Fruit fly (Drosophila melanogaster) whole organism, embryonic: Measurements from ENCODE around the gene bwa.

Experiments
- Atf3 ChIP-seq: fragments of 200-800 bp; sonication (Bioruptor generic); optimal IDR thresholded peaks from 3 replicates; lab custom pipeline; 2016; ENCODE audit warnings: missing biosample characterization, missing genetic modification characterization
- Awh ChIP-seq: fragments of 200-800 bp; sonication (Bioruptor generic); IDR thresholded peaks from 2 replicates; pipeline ENCODE4, ENCODE4 v1.3.6; 2022; ENCODE audit warnings: missing biosample characterization, missing genetic modification characterization
- BtbVII ChIP-seq: fragments of 200-800 bp; sonication (Bioruptor generic); optimal IDR thresholded peaks from 3 replicates; lab custom pipeline; 2017; ENCODE audit warnings: missing biosample characterization, mild to moderate bottlenecking, missing genetic modification characterization
- CG11093 ChIP-seq: fragments of 200-800 bp; sonication (Bioruptor generic); IDR thresholded peaks from 3 replicates; pipeline ENCODE4 v1.3.6; 2022; ENCODE audit warnings: missing biosample characterization, missing genetic modification characterization
- CG11247 ChIP-seq: fragments of 200-800 bp; sonication (Bioruptor generic); IDR thresholded peaks from 2 replicates; pipeline ENCODE4 v1.3.6; 2022; ENCODE audit warnings: missing biosample characterization, missing genetic modification characterization
- CG11504 ChIP-seq: fragments of 200-800 bp; sonication (Bioruptor generic); optimal IDR thresholded peaks from 3 replicates; lab custom pipeline; 2019; ENCODE audit warnings: missing biosample characterization, mild to moderate bottlenecking, missing genetic modification characterization, moderate library complexity
- CG12769 ChIP-seq: fragments of 200-800 bp; sonication (Bioruptor generic); optimal IDR thresholded peaks from 2 replicates; lab custom pipeline; 2019; ENCODE audit warnings: missing biosample characterization, mild to moderate bottlenecking, missing genetic modification characterization, moderate library complexity
- CG13296 ChIP-seq: fragments of 200-800 bp; sonication (Bioruptor generic); optimal IDR thresholded peaks from 3 replicates; lab custom pipeline; 2018; ENCODE audit warnings: missing biosample characterization, mild to moderate bottlenecking, missing genetic modification characterization
- CG17829 ChIP-seq: fragments of 200-800 bp; optimal IDR thresholded peaks from 2 replicates; lab custom pipeline; 2019; ENCODE audit warnings: missing biosample characterization, mild to moderate bottlenecking, missing genetic modification characterization, moderate library complexity
- CG2202 ChIP-seq: fragments of 200-800 bp; sonication (Bioruptor generic); optimal IDR thresholded peaks from 2 replicates; lab custom pipeline; 2018; ENCODE audit warnings: missing biosample characterization, mild to moderate bottlenecking, missing genetic modification characterization
- CG2678 ChIP-seq: fragments of 200-800 bp; sonication (Bioruptor generic); optimal IDR thresholded peaks from 3 replicates; lab custom pipeline; 2019; ENCODE audit warnings: missing biosample characterization, mild to moderate bottlenecking, missing genetic modification characterization, moderate library complexity
- CG30020 ChIP-seq: fragments of 200-800 bp; optimal IDR thresholded peaks from 2 replicates; lab custom pipeline; 2019; ENCODE audit warnings: missing biosample characterization, mild to moderate bottlenecking, missing genetic modification characterization, moderate library complexity
- CG31441 ChIP-seq: fragments of 200-800 bp; sonication (Bioruptor generic); IDR thresholded peaks from 2 replicates; pipeline ENCODE4 v1.3.6; 2022; ENCODE audit warnings: missing biosample characterization, missing genetic modification characterization
- CG34224 ChIP-seq: fragments of 200-800 bp; sonication (Bioruptor generic); IDR thresholded peaks from 3 replicates; pipeline ENCODE4 v1.3.6; 2022; ENCODE audit warnings: missing biosample characterization, missing genetic modification characterization; ENCODE audit not compliant: partially characterized antibody
- CG4404 ChIP-seq: fragments of 200-800 bp; sonication (Bioruptor generic); IDR thresholded peaks from 2 replicates; pipeline ENCODE4 v1.3.6; 2022; ENCODE audit warnings: missing biosample characterization, missing genetic modification characterization
- CG4617 ChIP-seq: fragments of 200-800 bp; sonication (Bioruptor generic); optimal IDR thresholded peaks from 3 replicates; lab custom pipeline; 2016; ENCODE audit warnings: missing biosample characterization, missing genetic modification characterization, borderline replicate concordance
- CG6254 ChIP-seq: fragments of 200-800 bp; sonication (Bioruptor generic); optimal IDR thresholded peaks from 3 replicates; lab custom pipeline; 2017; ENCODE audit warnings: mild to moderate bottlenecking, missing biosample characterization, missing genetic modification reagents, missing genetic modification characterization
- CG6813 ChIP-seq: fragments of 200-800 bp; sonication (Bioruptor generic); optimal IDR thresholded peaks from 2 replicates; lab custom pipeline; 2017; ENCODE audit warnings: missing biosample characterization, missing genetic modification characterization, mild to moderate bottlenecking, moderate library complexity, missing genetic modification reagents
- CG7372 ChIP-seq: fragments of 200-800 bp; sonication (Bioruptor generic); IDR thresholded peaks from 2 replicates; pipeline ENCODE4 v1.3.6; 2022; ENCODE audit warnings: missing biosample characterization, missing genetic modification characterization
- CG8388 ChIP-seq: fragments of 200-800 bp; sonication (Bioruptor generic); optimal IDR thresholded peaks from 2 replicates; lab custom pipeline; 2019; ENCODE audit warnings: missing biosample characterization, mild to moderate bottlenecking, missing genetic modification characterization, moderate library complexity
- CG9817 ChIP-seq: fragments of 200-800 bp; sonication (Bioruptor generic); optimal IDR thresholded peaks from 2 replicates; lab custom pipeline; 2018; ENCODE audit warnings: missing biosample characterization, mild to moderate bottlenecking, missing genetic modification characterization, moderate library complexity
- Dek ChIP-seq: fragments of 200-800 bp; sonication (Bioruptor generic); optimal IDR thresholded peaks from 3 replicates; lab custom pipeline; 2019; ENCODE audit warnings: missing biosample characterization, mild to moderate bottlenecking, missing genetic modification characterization, moderate library complexity
- Ets65A ChIP-seq: fragments of 200-800 bp; sonication (Bioruptor generic); peaks from one replicate; lab custom pipeline; 2016; ENCODE audit warnings: missing biosample characterization, missing genetic modification characterization
- Ets97D ChIP-seq: fragments of 200-800 bp; sonication (Bioruptor generic); optimal IDR thresholded peaks from 3 replicates; lab custom pipeline; 2016; ENCODE audit warnings: missing biosample characterization, missing genetic modification characterization
- Fer1 ChIP-seq: fragments of 200-800 bp; sonication (Bioruptor generic); optimal IDR thresholded peaks from 2 replicates; lab custom pipeline; 2017; ENCODE audit warnings: missing biosample characterization, mild to moderate bottlenecking, missing genetic modification characterization
- Gsc ChIP-seq: fragments of 200-800 bp; sonication (Bioruptor generic); IDR thresholded peaks from 2 replicates; pipeline ENCODE4 v1.3.6; 2022; ENCODE audit warnings: missing biosample characterization, missing genetic modification characterization
- HLH3B ChIP-seq: fragments of 200-800 bp; sonication (Bioruptor generic); IDR thresholded peaks from 2 replicates; pipeline ENCODE4 v1.3.6; 2022; ENCODE audit warnings: missing biosample characterization, missing genetic modification characterization
- Hey ChIP-seq: fragments of 200-800 bp; sonication (Bioruptor generic); optimal IDR thresholded peaks from 3 replicates; lab custom pipeline; 2018; ENCODE audit warnings: missing biosample characterization, mild to moderate bottlenecking, missing genetic modification characterization
- HmgZ ChIP-seq: fragments of 200-800 bp; sonication (Bioruptor generic); optimal IDR thresholded peaks from 2 replicates; lab custom pipeline; 2018; ENCODE audit warnings: missing biosample characterization, mild to moderate bottlenecking, missing genetic modification characterization
- Hr51 ChIP-seq, 2 experiments: fragments of 200-800 bp; sonication (Bioruptor generic); optimal IDR thresholded peaks; 2 replicates in 1 of 2; 3 replicates in 1 of 2; lab custom pipeline; 2016 to 2018; ENCODE audit warnings: missing biosample characterization in 2 of 2, missing genetic modification characterization in 2 of 2, mild to moderate bottlenecking in 1 of 2, moderate library complexity in 1 of 2
- Med ChIP-seq: fragments of 200-800 bp; sonication (Bioruptor generic); peaks from one replicate; lab custom pipeline; 2016; ENCODE audit warnings: missing biosample characterization, missing genetic modification characterization, mild to moderate bottlenecking, inconsistent platforms, moderate library complexity
- PHDP ChIP-seq: fragments of 200-800 bp; sonication (Bioruptor generic); optimal IDR thresholded peaks from 3 replicates; lab custom pipeline; 2018; ENCODE audit warnings: missing biosample characterization, mild to moderate bottlenecking, missing genetic modification characterization, moderate library complexity
- Usf ChIP-seq: fragments of 200-800 bp; sonication (Bioruptor generic); optimal IDR thresholded peaks from 2 replicates; lab custom pipeline; 2017; ENCODE audit warnings: missing genotype, missing biosample characterization, missing genetic modification characterization
- Xbp1 ChIP-seq: fragments of 200-800 bp; sonication (Bioruptor generic); optimal IDR thresholded peaks from 3 replicates; lab custom pipeline; 2016; ENCODE audit warnings: missing biosample characterization, mild to moderate bottlenecking, missing genetic modification characterization
- ac ChIP-seq: fragments of 200-800 bp; sonication (Bioruptor generic); optimal IDR thresholded peaks from 3 replicates; lab custom pipeline; 2017; ENCODE audit warnings: missing biosample characterization, mild to moderate bottlenecking, missing genetic modification characterization
- chm ChIP-seq: fragments of 200-800 bp; sonication (Bioruptor generic); IDR thresholded peaks from 2 replicates; pipeline ENCODE4 v1.3.6; 2022; ENCODE audit warnings: missing biosample characterization, missing genetic modification characterization
- crp ChIP-seq, 2 experiments: fragments of 200-800 bp; sonication (Bioruptor generic); optimal IDR thresholded peaks; 2 replicates in 1 of 2; 3 replicates in 1 of 2; lab custom pipeline; 2017; ENCODE audit warnings: missing biosample characterization in 2 of 2, missing genetic modification characterization in 2 of 2, mild to moderate bottlenecking in 1 of 2, moderate library complexity in 1 of 2
- hbn ChIP-seq: fragments of 200-800 bp; sonication (Bioruptor generic); IDR thresholded peaks from 2 replicates; pipeline ENCODE4 v1.3.6; 2022; ENCODE audit warnings: missing biosample characterization, missing genetic modification characterization; ENCODE audit not compliant: partially characterized antibody
- ind ChIP-seq: fragments of 200-800 bp; sonication (Bioruptor generic); optimal IDR thresholded peaks from 3 replicates; lab custom pipeline; 2016; ENCODE audit warnings: missing biosample characterization, missing genetic modification characterization
- klu ChIP-seq: fragments of 200-800 bp; sonication (Bioruptor generic); IDR thresholded peaks from 2 replicates; pipeline ENCODE4 v1.3.6; 2022; ENCODE audit warnings: missing biosample characterization, missing genetic modification characterization
- knrl ChIP-seq: fragments of 200-800 bp; sonication (Bioruptor generic); IDR thresholded peaks from 3 replicates; pipeline ENCODE4 v1.3.6; 2022; ENCODE audit warnings: missing biosample characterization, missing genetic modification characterization; ENCODE audit not compliant: partially characterized antibody
- lilli ChIP-seq: fragments of 200-800 bp; sonication (Bioruptor generic); optimal IDR thresholded peaks from 3 replicates; lab custom pipeline; 2016; ENCODE audit warnings: missing biosample characterization, missing genetic modification characterization
- lmd ChIP-seq: fragments of 200-800 bp; sonication (Bioruptor generic); IDR thresholded peaks from 2 replicates; pipeline ENCODE4 v1.3.6; 2022; ENCODE audit warnings: missing biosample characterization, missing genetic modification characterization
- onecut ChIP-seq: fragments of 200-800 bp; sonication (Bioruptor generic); IDR thresholded peaks from 2 replicates; pipeline ENCODE4 v1.3.6; 2022; ENCODE audit warnings: missing biosample characterization, missing genetic modification characterization
- peb ChIP-seq: fragments of 200-800 bp; sonication (Bioruptor generic); IDR thresholded peaks from 2 replicates; pipeline ENCODE4 v1.3.6; 2022; ENCODE audit warnings: missing biosample characterization, missing genetic modification characterization
- pnt ChIP-seq: fragments of 200-800 bp; sonication (Bioruptor generic); optimal IDR thresholded peaks from 3 replicates; lab custom pipeline; 2016; ENCODE audit warnings: missing biosample characterization, missing genetic modification characterization
- slou ChIP-seq: fragments of 200-800 bp; sonication (Bioruptor generic); optimal IDR thresholded peaks from 3 replicates; lab custom pipeline; 2016; ENCODE audit warnings: missing biosample characterization, missing genetic modification characterization
- tin ChIP-seq: fragments of 200-800 bp; sonication (Bioruptor generic); optimal IDR thresholded peaks from 3 replicates; lab custom pipeline; 2016; ENCODE audit warnings: missing biosample characterization, missing genetic modification characterization
- usp ChIP-seq: fragments of >200 bp; optimal IDR thresholded peaks from 2 replicates; lab custom pipeline; 2017; ENCODE audit warnings: missing biosample characterization, missing genetic modification characterization

Gene bwa

DNA sequence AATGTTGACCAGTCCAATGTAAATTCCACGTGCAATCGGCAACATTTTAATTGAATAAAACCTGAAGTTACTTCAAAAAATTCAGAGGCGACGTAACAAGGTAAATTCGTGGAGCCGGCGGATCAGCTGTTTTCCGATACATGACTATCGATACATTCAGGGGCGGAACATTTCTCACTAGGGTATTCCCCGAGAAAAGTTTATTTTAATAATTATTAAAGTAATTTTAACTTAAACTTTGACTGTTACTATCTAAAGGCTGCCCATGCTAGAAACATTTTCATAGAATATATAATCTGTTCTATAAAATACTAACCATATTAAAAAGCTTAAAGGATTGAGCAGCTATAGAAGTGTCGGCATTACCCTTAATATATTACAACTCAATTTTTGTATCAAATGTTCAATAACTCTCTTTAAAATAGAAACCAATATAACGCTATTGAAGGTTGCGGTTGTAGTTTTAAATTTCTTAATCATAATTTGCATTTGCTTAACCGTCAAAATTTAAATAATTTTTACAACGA lies 31.0 kb downstream of the bwa start, which contains the start of the genes mRpS18B and Kua (continued):
- 0 out of 2 replicates have a peak, but pooled peaks have one; percentile 36 for TF ChIP-seq chm (GFP tag; lab: Robert Waterston, UW)
- TF ChIP-seq tin (GFP tag; lab: Kevin White, UChicago): peak; percentile 62
- peak; percentile 63 for TF ChIP-seq CG17829 (tag; lab: Kevin White, UChicago)
- TF ChIP-seq CG34224 (GFP tag; lab: Robert Waterston, UW): peak; percentile 64
- peak; percentile 53 for TF ChIP-seq ind (GFP tag; lab: Kevin White, UChicago)
- peak; percentile 54 for TF ChIP-seq CG13296 (GFP tag; lab: Kevin White, UChicago)
- TF ChIP-seq CG9817 (tag; lab: Kevin White, UChicago): peak; percentile 57
- 0 out of 2 replicates have a peak, but pooled peaks have one; percentile 19 for TF ChIP-seq peb
- TF ChIP-seq HmgZ (tag; lab: Kevin White, UChicago): peak; percentile 47
- TF ChIP-seq HLH3B (GFP tag; lab: Robert Waterston, UW): peak; percentile 46; the same call in 1 of the 2 replicates
- TF ChIP-seq CG31441 (GFP tag; lab: Robert Waterston, UW): peak; percentile 64
- peak; percentile 39; the same call in 1 of the 2 replicates for TF ChIP-seq CG11247 (GFP tag; lab: Robert Waterston, UW)
- TF ChIP-seq usp (GFP tag; lab: Kevin White, UChicago): no peak
- peak; percentile 71 for TF ChIP-seq knrl (GFP tag; lab: Robert Waterston, UW)
- peak; percentile 23 for TF ChIP-seq CG6254 (GFP tag; lab: Kevin White, UChicago)
- TF ChIP-seq CG11504 (tag; lab: Kevin White, UChicago): peak; percentile 70
- TF ChIP-seq Ets65A: peak; percentile 53
- TF ChIP-seq Dek (tag; lab: Kevin White, UChicago): peak; percentile 35
- TF ChIP-seq Awh: no peak
- TF ChIP-seq Ets97D: peak; percentile 41
- TF ChIP-seq Med (GFP tag; lab: Kevin White, UChicago): peak; percentile 85
- no peak for TF ChIP-seq Hey
- TF ChIP-seq BtbVII: peak; percentile 22
- TF ChIP-seq lilli (GFP tag; lab: Kevin White, UChicago): peak; percentile 47
- TF ChIP-seq Xbp1: peak; percentile 65
- peak; percentile 40 for TF ChIP-seq CG4617 (GFP tag; lab: Kevin White, UChicago)
- peak; percentile 41 for TF ChIP-seq CG8388 (GFP tag; lab: Kevin White, UChicago)
- no peak for TF ChIP-seq Gsc (GFP tag; lab: Robert Waterston, UW)
- no peak for TF ChIP-seq ac (GFP tag; lab: Kevin White, UChicago)
- TF ChIP-seq slou: no peak
- no peak for TF ChIP-seq CG2202 (tag; lab: Kevin White, UChicago)
- TF ChIP-seq Hr51 (GFP tag; optimal IDR thresholded peaks at IDR 0.05; lab: Kevin White, UChicago): peak in 1 of 2 experiments; percentile 52
- TF ChIP-seq klu: peak; percentile 10; the same call in 1 of the 2 replicates
- no peak for TF ChIP-seq onecut
- TF ChIP-seq Usf (GFP tag; lab: Kevin White, UChicago): no peak
- peak; percentile 65 for TF ChIP-seq CG2678 (tag; lab: Kevin White, UChicago)
- TF ChIP-seq crp (GFP tag; optimal IDR thresholded peaks at IDR 0.05; lab: Kevin White, UChicago): peak; percentile 64 to 94
- TF ChIP-seq CG6813: peak; percentile 25
- TF ChIP-seq PHDP (tag; lab: Kevin White, UChicago): peak; percentile 64
- TF ChIP-seq hbn (GFP tag; lab: Robert Waterston, UW): peak; percentile 50
- TF ChIP-seq CG4404 (GFP tag; lab: Robert Waterston, UW): peak; percentile 36; the same call in 1 of the 2 replicates
- TF ChIP-seq Atf3: no peak
- peak; percentile 26 for TF ChIP-seq Fer1 (GFP tag; lab: Kevin White, UChicago)
- peak; percentile 45 for TF ChIP-seq CG30020 (tag; lab: Kevin White, UChicago)
- no peak for TF ChIP-seq pnt
- TF ChIP-seq CG7372 (GFP tag; lab: Robert Waterston, UW): 0 out of 2 replicates have a peak, but pooled peaks have one; percentile 32
- TF ChIP-seq CG11093 (GFP tag; lab: Robert Waterston, UW): no peak
- peak; percentile 58 for TF ChIP-seq lmd (GFP tag; lab: Robert Waterston, UW)
- peak; percentile 7 for TF ChIP-seq CG12769
